Fruit fly (Drosophila melanogaster): ENCODE measurements around the gene CG3655.

The CG3655 gene

DNA sequence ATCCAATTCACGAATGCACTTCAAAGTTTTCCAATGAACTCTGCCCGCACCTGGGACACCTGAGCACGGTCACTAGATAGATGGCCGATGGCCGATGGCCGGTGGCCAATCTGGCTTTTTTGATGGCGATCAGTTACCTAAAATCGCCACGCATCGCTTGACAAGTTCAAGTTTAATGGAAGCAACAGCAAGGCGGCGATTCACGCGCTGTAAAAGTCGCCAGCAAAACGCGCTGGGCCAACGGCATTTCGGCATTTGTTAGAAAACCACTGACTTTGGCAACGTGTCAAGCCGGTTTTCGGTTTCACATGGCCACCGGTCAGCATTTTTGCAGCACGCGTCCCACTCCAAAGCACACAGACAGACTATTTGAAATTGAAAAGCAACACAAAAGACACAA lies 40.3 kb downstream of the CG3655 start:
- TF ChIP-seq psq (optimal IDR thresholded peaks at IDR 0.05) (no peak), Myc (optimal IDR thresholded peaks at IDR 0.05) (no peak), h (optimal IDR thresholded peaks at IDR 0.05) (no peak), insv (optimal IDR thresholded peaks at IDR 0.05) (no peak), ttk (optimal IDR thresholded peaks at IDR 0.05) (no peak), Sin3A (optimal IDR thresholded peaks at IDR 0.05) (no peak)

dm6 chrX:1090408-1090807 lies 44.3 kb downstream of the CG3655 start:
- TF ChIP-seq h (optimal IDR thresholded peaks at IDR 0.05) (no peak), Myc (optimal IDR thresholded peaks at IDR 0.05) (no peak)

DNA sequence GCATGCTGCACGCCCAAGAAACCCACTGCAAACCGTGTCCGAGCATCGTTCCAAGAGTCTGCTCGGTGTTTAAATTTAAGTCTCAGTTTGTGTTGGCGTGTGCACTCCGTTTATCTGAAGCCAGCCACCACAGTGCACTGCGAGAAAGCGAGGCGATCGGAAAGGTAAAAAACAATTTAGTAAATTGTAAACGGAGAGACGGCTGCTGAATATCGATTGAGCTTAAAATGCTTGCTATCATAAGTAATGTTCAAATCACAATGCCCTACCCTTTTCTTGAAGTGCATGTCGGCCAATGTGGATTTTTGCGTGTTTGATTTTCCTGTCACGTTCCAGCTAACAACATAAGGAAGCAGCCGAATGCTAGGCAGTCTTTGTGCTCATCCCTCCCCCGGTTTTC lies 51.6 kb downstream of the CG3655 start:
- TF ChIP-seq ttk (optimal IDR thresholded peaks at IDR 0.05), result no peak
- TF ChIP-seq psq (optimal IDR thresholded peaks at IDR 0.05), result no peak
- no peak for TF ChIP-seq Myc (optimal IDR thresholded peaks at IDR 0.05)
- TF ChIP-seq h (optimal IDR thresholded peaks at IDR 0.05), result no peak
- no peak for TF ChIP-seq insv (optimal IDR thresholded peaks at IDR 0.05)
- TF ChIP-seq Sin3A (optimal IDR thresholded peaks at IDR 0.05), result no peak

DNA sequence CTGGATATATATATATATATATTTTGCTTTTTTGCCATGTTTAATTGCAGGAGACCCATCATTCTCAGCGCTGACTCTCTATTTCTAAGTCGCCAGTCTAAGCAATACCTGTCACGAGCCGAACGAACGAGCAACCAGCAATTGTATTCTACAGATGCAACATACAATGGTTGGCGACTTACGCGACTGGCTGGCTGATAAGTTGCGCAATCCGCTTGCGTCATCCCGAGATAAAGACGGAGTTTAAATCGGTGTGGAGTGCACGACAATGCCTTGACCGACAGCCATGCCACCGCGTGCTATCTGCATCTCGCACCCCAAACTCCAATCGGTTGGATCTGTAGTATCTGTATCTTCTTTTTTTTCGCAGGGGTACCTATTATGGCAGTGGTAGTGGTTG lies 52.3 kb downstream of the CG3655 start:
- no peak for TF ChIP-seq Myc (optimal IDR thresholded peaks at IDR 0.05)
- no peak for TF ChIP-seq Sin3A (optimal IDR thresholded peaks at IDR 0.05)
- TF ChIP-seq psq (optimal IDR thresholded peaks at IDR 0.05), result no peak
- TF ChIP-seq h (optimal IDR thresholded peaks at IDR 0.05), result no peak
- no peak for TF ChIP-seq ttk (optimal IDR thresholded peaks at IDR 0.05)
- no peak for TF ChIP-seq insv (optimal IDR thresholded peaks at IDR 0.05)

dm6 chrX:1080715-1081114 lies 54.0 kb downstream of the CG3655 start:
- TF ChIP-seq Myc (optimal IDR thresholded peaks at IDR 0.05) (no peak), psq (optimal IDR thresholded peaks at IDR 0.05) (no peak), Sin3A (optimal IDR thresholded peaks at IDR 0.05) (no peak), insv (optimal IDR thresholded peaks at IDR 0.05) (no peak), ttk (optimal IDR thresholded peaks at IDR 0.05) (no peak), h (optimal IDR thresholded peaks at IDR 0.05) (no peak)

DNA sequence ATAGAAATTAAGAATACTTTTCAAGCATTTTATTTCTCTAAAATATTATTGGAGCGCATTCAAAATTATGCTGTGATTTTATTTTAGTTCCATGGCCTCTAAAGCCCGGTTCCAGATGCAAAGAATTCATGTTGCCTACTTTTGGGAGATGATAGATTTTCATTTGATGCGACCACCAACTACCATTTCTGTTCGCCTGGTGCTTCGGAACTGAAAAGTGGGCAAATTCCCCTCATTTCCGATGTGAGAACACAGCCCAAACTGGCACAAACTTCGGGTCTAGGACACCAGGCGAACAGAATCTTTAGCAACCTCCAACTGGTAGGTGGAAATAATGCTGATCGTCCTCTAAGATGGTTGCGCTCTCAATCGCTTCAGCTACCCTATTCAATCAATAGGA lies 71.6 kb downstream of the CG3655 start:
- TF ChIP-seq Sin3A (optimal IDR thresholded peaks at IDR 0.05) (no peak), Myc (optimal IDR thresholded peaks at IDR 0.05) (no peak)

DNA sequence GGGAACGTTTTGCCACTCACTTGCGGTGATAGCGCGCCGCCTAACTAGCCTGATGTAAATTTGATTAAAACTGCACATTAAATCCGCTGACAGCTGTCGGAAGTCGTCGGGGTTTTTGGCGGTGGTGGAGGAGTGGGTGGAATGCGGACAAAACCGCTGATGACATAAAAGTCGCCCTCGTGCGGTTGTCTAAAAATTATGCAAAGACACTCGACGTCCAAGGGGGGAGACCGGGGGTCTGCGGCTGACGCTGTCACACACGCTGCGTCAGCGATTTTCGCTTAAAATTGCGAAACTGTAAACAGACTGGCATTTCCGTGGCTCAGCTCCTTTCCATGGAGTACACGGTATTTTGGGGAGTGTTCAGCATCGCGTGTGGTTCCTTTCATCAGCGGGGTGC lies 78.4 kb downstream of the CG3655 start:
- no peak for TF ChIP-seq Myc (optimal IDR thresholded peaks at IDR 0.05)
- TF ChIP-seq psq (optimal IDR thresholded peaks at IDR 0.05), result no peak
- TF ChIP-seq h (optimal IDR thresholded peaks at IDR 0.05), result no peak
- no peak for TF ChIP-seq insv (optimal IDR thresholded peaks at IDR 0.05)
- no peak for TF ChIP-seq ttk (optimal IDR thresholded peaks at IDR 0.05)
- TF ChIP-seq Sin3A (optimal IDR thresholded peaks at IDR 0.05), result no peak

DNA sequence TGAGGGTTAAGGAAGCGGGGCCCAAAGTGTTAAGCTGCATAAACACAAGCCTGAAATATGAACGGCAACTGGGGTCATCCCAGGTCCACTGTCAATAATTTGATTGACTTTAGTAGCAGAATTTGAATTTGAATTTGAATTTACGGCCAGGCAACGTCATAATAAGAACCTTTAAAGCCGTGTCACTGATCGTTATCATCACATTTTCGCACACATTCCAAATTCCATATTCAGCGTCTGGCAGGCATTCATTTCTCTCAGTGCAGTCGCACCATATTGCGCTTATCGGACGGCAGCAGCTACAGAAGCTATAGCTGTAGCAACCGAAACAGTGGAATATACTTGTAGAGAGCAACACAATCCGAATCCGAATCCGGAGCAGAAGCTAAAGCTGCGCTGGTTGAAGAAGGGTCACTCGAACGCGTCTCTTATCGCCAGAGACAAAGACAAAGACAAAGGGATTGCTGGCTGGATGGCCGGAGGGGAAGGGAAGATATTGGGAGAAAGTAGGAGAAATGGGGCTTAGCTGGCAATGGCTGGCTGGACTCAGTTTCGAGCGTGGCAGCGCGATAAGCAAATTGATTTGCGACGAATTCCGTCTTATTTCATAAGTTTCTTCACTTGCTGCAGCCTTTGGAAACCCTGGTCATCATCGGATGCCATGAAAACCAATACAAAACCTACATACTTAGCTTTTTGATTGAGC lies 81.9 kb downstream of the CG3655 start:
- no peak for TF ChIP-seq ttk (optimal IDR thresholded peaks at IDR 0.05)
- no peak for TF ChIP-seq Myc (optimal IDR thresholded peaks at IDR 0.05)
- no peak for TF ChIP-seq psq (optimal IDR thresholded peaks at IDR 0.05)
- TF ChIP-seq h (optimal IDR thresholded peaks at IDR 0.05), result no peak
- no peak for TF ChIP-seq Sin3A (optimal IDR thresholded peaks at IDR 0.05)
- TF ChIP-seq insv (optimal IDR thresholded peaks at IDR 0.05), result no peak

- TF ChIP-seq insv (optimal IDR thresholded peaks at IDR 0.05) (no peak), Sin3A (optimal IDR thresholded peaks at IDR 0.05) (no peak), h (optimal IDR thresholded peaks at IDR 0.05) (no peak), ttk (optimal IDR thresholded peaks at IDR 0.05) (no peak), psq (optimal IDR thresholded peaks at IDR 0.05) (no peak), Myc (optimal IDR thresholded peaks at IDR 0.05) (no peak)
Measured at dm6 chrX:1051251-1051629, 83.5 kb downstream of the CG3655 start, which contains the start of gene CG14629. CG14629 (plus strand) TSS chrX:1051525.

DNA sequence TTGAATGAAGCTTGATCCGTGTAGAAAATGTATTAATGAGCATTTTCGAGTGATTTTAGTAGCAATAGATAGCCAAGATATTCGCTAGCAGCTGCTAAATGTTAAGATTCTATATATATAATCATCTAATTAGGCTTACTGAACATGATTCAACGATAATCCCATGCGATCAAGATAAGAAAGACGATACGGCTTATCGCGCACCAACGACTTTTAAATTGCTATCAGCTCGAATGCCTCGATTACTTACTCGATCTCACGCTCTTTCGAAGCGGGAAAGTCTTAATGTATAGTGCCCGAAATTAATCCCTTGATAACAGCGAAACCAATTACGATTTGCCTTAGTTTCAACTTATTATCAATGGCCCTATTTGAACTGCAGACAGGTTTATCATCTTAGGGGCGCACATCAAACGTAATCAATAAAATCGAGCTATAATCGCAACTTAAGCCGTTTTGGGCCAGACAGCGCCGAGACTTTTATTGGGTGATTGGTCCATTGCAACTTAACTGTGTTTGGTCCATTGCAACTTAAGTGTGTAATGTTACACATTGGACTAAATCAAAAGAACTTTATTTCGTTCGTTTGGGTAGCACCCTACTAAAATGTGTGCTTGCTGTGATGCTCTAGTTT lies 84.0 kb downstream of the CG3655 start:
- TF ChIP-seq psq (optimal IDR thresholded peaks at IDR 0.05), result no peak
- no peak for TF ChIP-seq Myc (optimal IDR thresholded peaks at IDR 0.05)
- TF ChIP-seq Sin3A (optimal IDR thresholded peaks at IDR 0.05), result no peak
- no peak for TF ChIP-seq h (optimal IDR thresholded peaks at IDR 0.05)
- no peak for TF ChIP-seq ttk (optimal IDR thresholded peaks at IDR 0.05)
- no peak for TF ChIP-seq insv (optimal IDR thresholded peaks at IDR 0.05)

dm6 chrX:1047695-1048094 lies 87.0 kb downstream of the CG3655 start:
- TF ChIP-seq Myc (optimal IDR thresholded peaks at IDR 0.05), result no peak
- no peak for TF ChIP-seq psq (optimal IDR thresholded peaks at IDR 0.05)
- TF ChIP-seq insv (optimal IDR thresholded peaks at IDR 0.05), result no peak
- TF ChIP-seq Sin3A (optimal IDR thresholded peaks at IDR 0.05), result no peak
- no peak for TF ChIP-seq h (optimal IDR thresholded peaks at IDR 0.05)
- no peak for TF ChIP-seq ttk (optimal IDR thresholded peaks at IDR 0.05)

dm6 chrX:1045924-1046323 lies 88.8 kb downstream of the CG3655 start, which contains the start of gene CG42259:
CG42259 (plus strand) TSS chrX:1046224.
- TF ChIP-seq Myc (optimal IDR thresholded peaks at IDR 0.05) (no peak), insv (optimal IDR thresholded peaks at IDR 0.05) (no peak), Sin3A (optimal IDR thresholded peaks at IDR 0.05) (no peak), ttk (optimal IDR thresholded peaks at IDR 0.05) (no peak), h (optimal IDR thresholded peaks at IDR 0.05) (no peak), psq (optimal IDR thresholded peaks at IDR 0.05) (no peak)

All from Kc167 (cell line).